Fruit fly (Drosophila melanogaster): ENCODE measurements around the gene CG32445.

DNA sequence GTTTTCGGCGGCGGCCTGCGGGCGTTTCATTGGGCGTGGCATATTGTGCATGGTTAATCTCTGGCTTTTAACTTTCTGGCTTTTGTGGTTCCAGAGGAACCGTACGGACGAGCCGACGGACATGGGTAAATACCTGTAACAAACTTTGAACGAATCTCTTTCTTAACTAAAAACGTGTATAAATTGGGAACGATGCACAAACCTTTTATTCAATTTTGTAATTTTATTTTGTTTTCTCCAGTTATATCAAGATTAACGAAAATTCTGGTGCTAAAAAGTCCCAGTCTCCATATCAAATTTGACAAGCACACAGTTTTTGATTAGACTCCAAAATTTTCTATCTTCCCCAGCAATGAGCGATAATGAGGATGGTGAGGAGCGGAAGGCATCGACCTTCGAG, 32.7 kb downstream of the CG32445 start, which contains the start of gene CG11249:
- no peak for TF ChIP-seq CG12605 (GFP tag; IDR thresholded peaks at IDR 0.05)
- no peak for TF ChIP-seq EcR (GFP tag; optimal IDR thresholded peaks at IDR 0.05)
- no peak for TF ChIP-seq CG13204 (GFP tag; optimal IDR thresholded peaks at IDR 0.05)
- TF ChIP-seq rn (GFP tag; IDR thresholded peaks at IDR 0.05), result no peak
- no peak for TF ChIP-seq gl (tag; optimal IDR thresholded peaks at IDR 0.05)
- TF ChIP-seq CG34367 (tag; optimal IDR thresholded peaks at IDR 0.05), result no peak
- no peak for TF ChIP-seq Pif1B (GFP tag; optimal IDR thresholded peaks at IDR 0.05)
- TF ChIP-seq Ets98B (GFP tag; IDR thresholded peaks at IDR 0.05), result no peak

Data from whole organism, pupa.